Fruit fly (Drosophila melanogaster) Kc167 (cell line): ENCODE results near the gene PLCXD.

ENCODE experiments used
- Myc ChIP-seq: fragments of >200 bp; optimal IDR thresholded peaks from 2 replicates; lab custom pipeline; 2017; ENCODE audit warnings: missing external identifiers
- Sin3A ChIP-seq: fragments of >200 bp; optimal IDR thresholded peaks from 2 replicates; lab custom pipeline; 2018; ENCODE audit warnings: missing external identifiers
- h ChIP-seq: fragments of >200 bp; optimal IDR thresholded peaks from 3 replicates; lab custom pipeline; 2018; ENCODE audit warnings: missing external identifiers
- insv ChIP-seq: fragments of >200 bp; optimal IDR thresholded peaks from 3 replicates; lab custom pipeline; 2018; ENCODE audit warnings: missing external identifiers
- psq ChIP-seq: fragments of >200 bp; optimal IDR thresholded peaks from 2 replicates; lab custom pipeline; 2017; ENCODE audit warnings: missing external identifiers
- ttk ChIP-seq: sonication (Bioruptor generic); optimal IDR thresholded peaks from 2 replicates; lab custom pipeline; 2017; ENCODE audit warnings: missing external identifiers

PLCXD gene

dm6 chr2L:12027435-12027834, 21.8 kb upstream of the PLCXD start, which contains the start of gene dmGlut:
Gene dmGlut (plus strand): TSS chr2L:12027438.
- TF ChIP-seq insv (lab: Kevin White, UChicago) (no peak), Myc (lab: Kevin White, UChicago) (no peak), psq (lab: Kevin White, UChicago) (no peak), ttk (lab: Kevin White, UChicago) (no peak), h (lab: Kevin White, UChicago) (no peak), Sin3A (lab: Kevin White, UChicago) (no peak)

- no peak for TF ChIP-seq Sin3A (lab: Kevin White, UChicago)
- no peak for TF ChIP-seq h (lab: Kevin White, UChicago)
- no peak for TF ChIP-seq ttk (lab: Kevin White, UChicago)
- TF ChIP-seq insv (lab: Kevin White, UChicago): no peak
- no peak for TF ChIP-seq Myc (lab: Kevin White, UChicago)
- TF ChIP-seq psq (lab: Kevin White, UChicago): no peak
Observed at dm6 chr2L:12028102-12028501, 21.1 kb upstream of the PLCXD start.

- TF ChIP-seq psq (lab: Kevin White, UChicago) (no peak), h (lab: Kevin White, UChicago) (no peak), Myc (lab: Kevin White, UChicago) (no peak), ttk (lab: Kevin White, UChicago) (no peak), insv (lab: Kevin White, UChicago) (no peak), Sin3A (lab: Kevin White, UChicago) (no peak)
Observed at dm6 chr2L:12028808-12029207, 20.4 kb upstream of the PLCXD start.

dm6 chr2L:12029594-12030197, 19.5 kb upstream of the PLCXD start:
- TF ChIP-seq psq (lab: Kevin White, UChicago): no peak
- no peak for TF ChIP-seq Sin3A (lab: Kevin White, UChicago)

- TF ChIP-seq psq (lab: Kevin White, UChicago): no peak
Observed at dm6 chr2L:12030552-12031131, 18.6 kb upstream of the PLCXD start.

- TF ChIP-seq Myc (lab: Kevin White, UChicago): no peak
- no peak for TF ChIP-seq Sin3A (lab: Kevin White, UChicago)
- TF ChIP-seq insv (lab: Kevin White, UChicago): no peak
- no peak for TF ChIP-seq psq (lab: Kevin White, UChicago)
- TF ChIP-seq h (lab: Kevin White, UChicago): no peak
- TF ChIP-seq ttk (lab: Kevin White, UChicago): no peak
Observed at dm6 chr2L:12033890-12034289, 15.3 kb upstream of the PLCXD start, which contains the start of gene CG18788. Gene CG18788 (plus strand): TSS chr2L:12034190.

- TF ChIP-seq insv (lab: Kevin White, UChicago) (no peak), ttk (lab: Kevin White, UChicago) (no peak), Myc (lab: Kevin White, UChicago) (no peak), h (lab: Kevin White, UChicago) (no peak), psq (lab: Kevin White, UChicago) (no peak), Sin3A (lab: Kevin White, UChicago) (no peak)
Observed at dm6 chr2L:12038177-12038581, 11.0 kb upstream of the PLCXD start, which contains the start of gene Tom70. Gene Tom70 (minus strand): TSS chr2L:12038511.

dm6 chr2L:12040510-12040909, 8.7 kb upstream of the PLCXD start, which contains the start of gene CG6766:
Gene CG6766 (minus strand): TSS chr2L:12040689.
- TF ChIP-seq Sin3A (lab: Kevin White, UChicago) (no peak), psq (lab: Kevin White, UChicago) (no peak), Myc (lab: Kevin White, UChicago) (no peak), ttk (lab: Kevin White, UChicago) (no peak), insv (lab: Kevin White, UChicago) (no peak), h (lab: Kevin White, UChicago) (no peak)

dm6 chr2L:12044613-12045350, 4.4 kb upstream of the PLCXD start, which contains the start of gene CG6785:
Gene CG6785 (minus strand): TSS chr2L:12045200.
- no peak for TF ChIP-seq Myc (lab: Kevin White, UChicago)
- TF ChIP-seq ttk (lab: Kevin White, UChicago): no peak
- no peak for TF ChIP-seq h (lab: Kevin White, UChicago)
- no peak for TF ChIP-seq Sin3A (lab: Kevin White, UChicago)
- no peak for TF ChIP-seq insv (lab: Kevin White, UChicago)
- TF ChIP-seq psq (lab: Kevin White, UChicago): no peak

- TF ChIP-seq Myc (lab: Kevin White, UChicago) (no peak), h (lab: Kevin White, UChicago) (no peak), ttk (lab: Kevin White, UChicago) (no peak), psq (lab: Kevin White, UChicago) (no peak), Sin3A (lab: Kevin White, UChicago) (no peak)
Observed at dm6 chr2L:12045578-12045940, 3.7 kb upstream of the PLCXD start.
